Worm (Caenorhabditis elegans) whole organism, L2 larva: ENCODE data around the gene arrd-18.

Experiments
- dmd-4 ChIP-seq: sonication (generic microtip); optimal IDR thresholded peaks from 2 replicates; lab custom pipeline; 2017; ENCODE audit warnings: missing biosample characterization, missing genetic modification characterization
- lin-13 ChIP-seq: fragments of 150-350 bp; optimal IDR thresholded peaks from 2 replicates; lab custom pipeline; 2014; ENCODE audit warnings: missing biosample characterization, missing genetic modification reagents, missing genetic modification characterization
- snpc-4 ChIP-seq: fragments of 150-350 bp; optimal IDR thresholded peaks from 2 replicates; lab custom pipeline; 2014; ENCODE audit warnings: missing biosample characterization, missing genetic modification characterization
- unc-39 ChIP-seq: fragments of 150-350 bp; optimal IDR thresholded peaks from 2 replicates; lab custom pipeline; 2014; ENCODE audit warnings: missing biosample characterization, missing genetic modification characterization

- TF ChIP-seq snpc-4 (tag; lab: Kevin White, UChicago) (no peak), unc-39 (tag; lab: Kevin White, UChicago) (no peak), lin-13 (GFP tag; lab: Kevin White, UChicago) (no peak), dmd-4 (no peak)
Measured at ce11 chrV:3273577-3274100, 38.3 kb downstream of the arrd-18 start, which contains the start of gene T28A11.4.
